1 fruit fly cellular context compared by ENCODE assay signal in genomic region chrX:8900094-8900493, dm6.
A peak's percentile ranks its signal among the peaks of the same experiment; 100 is the strongest.
TF ChIP-seq lines count a peak whose summit lies in the region.

Gene Uros1 (minus strand): TSS chrX:8900264.

TF ChIP-seq in whole organism, embryonic, 481 proteins besides CTCF, POLR2A, EP300 and RAD21 (continued from another document):
- TF ChIP-seq CG12769 (tag; optimal IDR thresholded peaks at IDR 0.05; lab: Kevin White, UChicago), result no peak
- no peak for TF ChIP-seq CG12071 (GFP tag; optimal IDR thresholded peaks at IDR 0.05; lab: Kevin White, UChicago)
- TF ChIP-seq CG32772 (GFP tag; IDR thresholded peaks at IDR 0.05; lab: Robert Waterston, UW), result peak; percentile 63; the same call in 1 of the 2 replicates
- no peak for TF ChIP-seq CG7987 (GFP tag; optimal IDR thresholded peaks at IDR 0.05; lab: Kevin White, UChicago)
- TF ChIP-seq Mad (GFP tag; optimal IDR thresholded peaks at IDR 0.05; lab: Kevin White, UChicago), result peak; percentile 21
- peak; percentile 53; the same call in 1 of the 3 replicates for TF ChIP-seq CG11695 (GFP tag; IDR thresholded peaks at IDR 0.05; lab: Robert Waterston, UW)
- TF ChIP-seq jigr1 (GFP tag; IDR thresholded peaks at IDR 0.05; lab: Robert Waterston, UW), result no peak
- TF ChIP-seq tio (GFP tag; optimal IDR thresholded peaks at IDR 0.05; lab: Kevin White, UChicago), result no peak
- no peak for TF ChIP-seq btn (GFP tag; optimal IDR thresholded peaks at IDR 0.05; lab: Kevin White, UChicago)
- TF ChIP-seq CG6654 (GFP tag; optimal IDR thresholded peaks at IDR 0.05; lab: Kevin White, UChicago), result no peak
- peak; percentile 1 for TF ChIP-seq Meics (GFP tag; optimal IDR thresholded peaks at IDR 0.05; lab: Kevin White, UChicago)
- peak; percentile 8 for TF ChIP-seq Max (GFP tag; optimal IDR thresholded peaks at IDR 0.05; lab: Kevin White, UChicago)
- TF ChIP-seq schlank (tag; optimal IDR thresholded peaks at IDR 0.05; lab: Kevin White, UChicago), result no peak
- no peak for TF ChIP-seq crol (GFP tag; IDR thresholded peaks at IDR 0.05; lab: Robert Waterston, UW)
- TF ChIP-seq org-1 (GFP tag; optimal IDR thresholded peaks at IDR 0.05; lab: Kevin White, UChicago), result no peak
- no peak for TF ChIP-seq Oaz (GFP tag; IDR thresholded peaks at IDR 0.05; lab: Robert Waterston, UW)
- 0 out of 3 replicates have a peak, but pooled peaks have one; percentile 26 for TF ChIP-seq CG11456 (GFP tag; IDR thresholded peaks at IDR 0.05; lab: Robert Waterston, UW)
- no peak for TF ChIP-seq sc (optimal IDR thresholded peaks at IDR 0.05; lab: Kevin White, UChicago)
- no peak for TF ChIP-seq sc (GFP tag; optimal IDR thresholded peaks at IDR 0.05; lab: Kevin White, UChicago)
- no peak for TF ChIP-seq CG13624 (GFP tag; optimal IDR thresholded peaks at IDR 0.05; lab: Kevin White, UChicago)
- no peak for TF ChIP-seq gce (GFP tag; IDR thresholded peaks at IDR 0.05; lab: Robert Waterston, UW)
- TF ChIP-seq Chrac-16 (GFP tag; optimal IDR thresholded peaks at IDR 0.05; lab: Kevin White, UChicago), result no peak
- no peak for TF ChIP-seq gsb (GFP tag; IDR thresholded peaks at IDR 0.05; lab: Robert Waterston, UW)
- no peak for TF ChIP-seq pho (GFP tag; optimal IDR thresholded peaks at IDR 0.05; lab: Kevin White, UChicago)
- TF ChIP-seq jing (GFP tag; optimal IDR thresholded peaks at IDR 0.05; lab: Kevin White, UChicago), result no peak
- TF ChIP-seq sob (GFP tag; IDR thresholded peaks at IDR 0.05; lab: Robert Waterston, UW), result peak; percentile 47
- no peak for TF ChIP-seq Hey (tag; optimal IDR thresholded peaks at IDR 0.05; lab: Kevin White, UChicago)
- TF ChIP-seq Adf1 (GFP tag; IDR thresholded peaks at IDR 0.05; lab: Robert Waterston, UW), result no peak
- peak; percentile 6 for TF ChIP-seq Elba2 (GFP tag; optimal IDR thresholded peaks at IDR 0.05; lab: Kevin White, UChicago)
- TF ChIP-seq ash1 (GFP tag; optimal IDR thresholded peaks at IDR 0.05; lab: Kevin White, UChicago), result no peak
- TF ChIP-seq CG1602 (GFP tag; optimal IDR thresholded peaks at IDR 0.05; lab: Kevin White, UChicago), result no peak
- TF ChIP-seq CG9215 (GFP tag; IDR thresholded peaks at IDR 0.05; lab: Robert Waterston, UW), result no peak
- TF ChIP-seq psq (GFP tag; optimal IDR thresholded peaks at IDR 0.05; lab: Kevin White, UChicago), result no peak
- no peak for TF ChIP-seq CG4730 (GFP tag; IDR thresholded peaks at IDR 0.05; lab: Robert Waterston, UW)
- peak; percentile 56 for TF ChIP-seq CG1832 (GFP tag; optimal IDR thresholded peaks at IDR 0.05; lab: Kevin White, UChicago)
- TF ChIP-seq bbx (GFP tag; IDR thresholded peaks at IDR 0.05; lab: Robert Waterston, UW; ENCODE audit: partially characterized antibody), result no peak
- TF ChIP-seq dpn (GFP tag; optimal IDR thresholded peaks at IDR 0.05; lab: Kevin White, UChicago), result peak in 1 of 2 experiments; percentile 18
- TF ChIP-seq CG31224 (GFP tag; IDR thresholded peaks at IDR 0.05; lab: Robert Waterston, UW), result no peak
- no peak for TF ChIP-seq rib (GFP tag; IDR thresholded peaks at IDR 0.05; lab: Robert Waterston, UW)
- peak; percentile 20 for TF ChIP-seq lbe (GFP tag; optimal IDR thresholded peaks at IDR 0.05; lab: Kevin White, UChicago)
- TF ChIP-seq CG32532 (GFP tag; IDR thresholded peaks at IDR 0.05; lab: Robert Waterston, UW), result peak; percentile 46; the same call in 1 of the 2 replicates
- no peak for TF ChIP-seq Hr78 (GFP tag; optimal IDR thresholded peaks at IDR 0.05; lab: Kevin White, UChicago)
- TF ChIP-seq CG7839 (tag; optimal IDR thresholded peaks at IDR 0.05; lab: Kevin White, UChicago), result no peak
- TF ChIP-seq CG6254 (GFP tag; optimal IDR thresholded peaks at IDR 0.05; lab: Kevin White, UChicago), result no peak
- TF ChIP-seq gcm2 (GFP tag; optimal IDR thresholded peaks at IDR 0.05; lab: Kevin White, UChicago), result no peak
- peak; percentile 26 for TF ChIP-seq grau (tag; optimal IDR thresholded peaks at IDR 0.05; lab: Kevin White, UChicago)
- TF ChIP-seq CG14710 (tag; optimal IDR thresholded peaks at IDR 0.05; lab: Kevin White, UChicago), result peak; percentile 55
- no peak for TF ChIP-seq CG4820 (GFP tag; optimal IDR thresholded peaks at IDR 0.05; lab: Kevin White, UChicago)
- TF ChIP-seq CG18011 (GFP tag; optimal IDR thresholded peaks at IDR 0.05; lab: Kevin White, UChicago), result no peak
- no peak for TF ChIP-seq tx (GFP tag; optimal IDR thresholded peaks at IDR 0.05; lab: Kevin White, UChicago)
- peak; percentile 12; the same call in 1 of the 2 replicates for TF ChIP-seq sisA (GFP tag; IDR thresholded peaks at IDR 0.05; lab: Robert Waterston, UW)
- no peak for TF ChIP-seq Taf1 (GFP tag; IDR thresholded peaks at IDR 0.05; lab: Robert Waterston, UW)
- TF ChIP-seq Hmx (GFP tag; optimal IDR thresholded peaks at IDR 0.05; lab: Kevin White, UChicago), result no peak
- no peak for TF ChIP-seq ro (GFP tag; IDR thresholded peaks at IDR 0.05; lab: Robert Waterston, UW)
- TF ChIP-seq CG12219 (GFP tag; optimal IDR thresholded peaks at IDR 0.05; lab: Kevin White, UChicago), result no peak
- no peak for TF ChIP-seq CG4707 (GFP tag; optimal IDR thresholded peaks at IDR 0.05; lab: Kevin White, UChicago)
- no peak for TF ChIP-seq dmrt99B (tag; optimal IDR thresholded peaks at IDR 0.05; lab: Kevin White, UChicago)
- TF ChIP-seq CG6683 (GFP tag; optimal IDR thresholded peaks at IDR 0.05; lab: Kevin White, UChicago), result no peak
- TF ChIP-seq hb (GFP tag; IDR thresholded peaks at IDR 0.05; lab: Robert Waterston, UW; ENCODE audit: partially characterized antibody), result no peak
- TF ChIP-seq CG11398 (GFP tag; optimal IDR thresholded peaks at IDR 0.05; lab: Kevin White, UChicago), result no peak
- TF ChIP-seq ttk (GFP tag; IDR thresholded peaks at IDR 0.05; lab: Robert Waterston, UW), result no peak
- no peak for TF ChIP-seq CG1647 (GFP tag; optimal IDR thresholded peaks at IDR 0.05; lab: Kevin White, UChicago)
- no peak for TF ChIP-seq slp2 (GFP tag; optimal IDR thresholded peaks at IDR 0.05; lab: Kevin White, UChicago)
- TF ChIP-seq Lim3 (GFP tag; IDR thresholded peaks at IDR 0.05; lab: Robert Waterston, UW), result no peak
- peak; percentile 13 for TF ChIP-seq CG12155 (GFP tag; optimal IDR thresholded peaks at IDR 0.05; lab: Kevin White, UChicago)
- no peak for TF ChIP-seq pb (GFP tag; optimal IDR thresholded peaks at IDR 0.05; lab: Kevin White, UChicago)
- TF ChIP-seq Camta (GFP tag; optimal IDR thresholded peaks at IDR 0.05; lab: Kevin White, UChicago), result no peak
- no peak for TF ChIP-seq sr (GFP tag; IDR thresholded peaks at IDR 0.05; lab: Robert Waterston, UW)
- TF ChIP-seq CG6813 (GFP tag; optimal IDR thresholded peaks at IDR 0.05; lab: Kevin White, UChicago), result no peak
- TF ChIP-seq cad (GFP tag; optimal IDR thresholded peaks at IDR 0.05; lab: Kevin White, UChicago), result no peak
- no peak for TF ChIP-seq Atf-2 (GFP tag; optimal IDR thresholded peaks at IDR 0.05; lab: Kevin White, UChicago)
- TF ChIP-seq CG12659 (GFP tag; optimal IDR thresholded peaks at IDR 0.05; lab: Kevin White, UChicago), result peak; percentile 42
- TF ChIP-seq az2 (GFP tag; optimal IDR thresholded peaks at IDR 0.05; lab: Kevin White, UChicago), result peak; percentile 6
- TF ChIP-seq hth (optimal IDR thresholded peaks at IDR 0.05; lab: Kevin White, UChicago), result no peak
- no peak for TF ChIP-seq CG10431 (GFP tag; optimal IDR thresholded peaks at IDR 0.05; lab: Kevin White, UChicago)
- TF ChIP-seq usp (GFP tag; optimal IDR thresholded peaks at IDR 0.05; lab: Kevin White, UChicago), result no peak
- no peak for TF ChIP-seq CG33557 (GFP tag; optimal IDR thresholded peaks at IDR 0.05; lab: Kevin White, UChicago)
- peak; percentile 16 for TF ChIP-seq CG15269 (tag; optimal IDR thresholded peaks at IDR 0.05; lab: Kevin White, UChicago)
- peak; percentile 12 for TF ChIP-seq nerfin-1 (tag; optimal IDR thresholded peaks at IDR 0.05; lab: Kevin White, UChicago)
- no peak for TF ChIP-seq CG1024 (GFP tag; IDR thresholded peaks at IDR 0.05; lab: Robert Waterston, UW)
- no peak for TF ChIP-seq zf30C (GFP tag; optimal IDR thresholded peaks at IDR 0.05; lab: Kevin White, UChicago)
- peak; percentile 5 for TF ChIP-seq Nf-YC (tag; optimal IDR thresholded peaks at IDR 0.05; lab: Kevin White, UChicago)
- TF ChIP-seq CG14014 (GFP tag; IDR thresholded peaks at IDR 0.05; lab: Robert Waterston, UW), result peak; percentile 55; the same call in 1 of the 2 replicates
- TF ChIP-seq Dref (GFP tag; IDR thresholded peaks at IDR 0.05; lab: Robert Waterston, UW), result peak; percentile 38; the same call in 1 of the 2 replicates
- no peak for TF ChIP-seq CG10462 (GFP tag; optimal IDR thresholded peaks at IDR 0.05; lab: Kevin White, UChicago)
- no peak for TF ChIP-seq D (optimal IDR thresholded peaks at IDR 0.05; lab: Kevin White, UChicago)
- no peak for TF ChIP-seq D (GFP tag; optimal IDR thresholded peaks at IDR 0.05; lab: Kevin White, UChicago)
- no peak for TF ChIP-seq CG8765 (GFP tag; IDR thresholded peaks at IDR 0.05; lab: Robert Waterston, UW)
- no peak for TF ChIP-seq oc (tag; optimal IDR thresholded peaks at IDR 0.05; lab: Kevin White, UChicago)
- no peak for TF ChIP-seq CG14860 (GFP tag; IDR thresholded peaks at IDR 0.05; lab: Robert Waterston, UW; ENCODE audit: partially characterized antibody)
- no peak for TF ChIP-seq CG17612 (GFP tag; IDR thresholded peaks at IDR 0.05; lab: Robert Waterston, UW)
- TF ChIP-seq Pdp1 (GFP tag; optimal IDR thresholded peaks at IDR 0.05; lab: Kevin White, UChicago), result no peak
- TF ChIP-seq tup (GFP tag; optimal IDR thresholded peaks at IDR 0.05; lab: Kevin White, UChicago), result no peak
- TF ChIP-seq CG17802 (tag; optimal IDR thresholded peaks at IDR 0.05; lab: Kevin White, UChicago), result no peak
- TF ChIP-seq pros (GFP tag; optimal IDR thresholded peaks at IDR 0.05; lab: Kevin White, UChicago), result no peak
- no peak for TF ChIP-seq odd (GFP tag; optimal IDR thresholded peaks at IDR 0.05; lab: Kevin White, UChicago)
- no peak for TF ChIP-seq her (GFP tag; optimal IDR thresholded peaks at IDR 0.05; lab: Kevin White, UChicago)
- peak; percentile 46; the same call in 1 of the 4 replicates for TF ChIP-seq Gug (GFP tag; IDR thresholded peaks at IDR 0.05; lab: Robert Waterston, UW)
- TF ChIP-seq CG15479 (GFP tag; optimal IDR thresholded peaks at IDR 0.05; lab: Kevin White, UChicago), result no peak
- no peak for TF ChIP-seq CG6854 (GFP tag; optimal IDR thresholded peaks at IDR 0.05; lab: Kevin White, UChicago)
- TF ChIP-seq CkIIα-i1 (GFP tag; IDR thresholded peaks at IDR 0.05; lab: Robert Waterston, UW), result no peak
- TF ChIP-seq ci (GFP tag; IDR thresholded peaks at IDR 0.05; lab: Robert Waterston, UW), result peak; percentile 62; the same call in 1 of the 3 replicates
- no peak for TF ChIP-seq chif (GFP tag; optimal IDR thresholded peaks at IDR 0.05; lab: Kevin White, UChicago)
- TF ChIP-seq CG2875 (GFP tag; optimal IDR thresholded peaks at IDR 0.05; lab: Kevin White, UChicago), result no peak
- TF ChIP-seq trem (tag; optimal IDR thresholded peaks at IDR 0.05; lab: Kevin White, UChicago), result peak; percentile 49
- TF ChIP-seq CG7963 (GFP tag; IDR thresholded peaks at IDR 0.05; lab: Robert Waterston, UW; ENCODE audit: partially characterized antibody), result no peak
- TF ChIP-seq cato (GFP tag; optimal IDR thresholded peaks at IDR 0.05; lab: Kevin White, UChicago; ENCODE audit: borderline replicate concordance), result no peak
- no peak for TF ChIP-seq CG5245 (GFP tag; optimal IDR thresholded peaks at IDR 0.05; lab: Kevin White, UChicago)
- TF ChIP-seq CG3163 (GFP tag; optimal IDR thresholded peaks at IDR 0.05; lab: Kevin White, UChicago), result no peak
- TF ChIP-seq CG11247 (GFP tag; IDR thresholded peaks at IDR 0.05; lab: Robert Waterston, UW), result no peak
- TF ChIP-seq slou (GFP tag; optimal IDR thresholded peaks at IDR 0.05; lab: Kevin White, UChicago), result no peak
- TF ChIP-seq CG31365 (tag; optimal IDR thresholded peaks at IDR 0.05; lab: Kevin White, UChicago), result no peak
- TF ChIP-seq ATbp (GFP tag; optimal IDR thresholded peaks at IDR 0.05; lab: Kevin White, UChicago), result no peak
- TF ChIP-seq kay (GFP tag; optimal IDR thresholded peaks at IDR 0.05; lab: Kevin White, UChicago), result no peak
- no peak for TF ChIP-seq cwo (GFP tag; optimal IDR thresholded peaks at IDR 0.05; lab: Kevin White, UChicago)
- TF ChIP-seq CG6765 (GFP tag; optimal IDR thresholded peaks at IDR 0.05; lab: Kevin White, UChicago), result no peak
- no peak for TF ChIP-seq gfzf (GFP tag; optimal IDR thresholded peaks at IDR 0.05; lab: Kevin White, UChicago)
- TF ChIP-seq CG2678 (tag; optimal IDR thresholded peaks at IDR 0.05; lab: Kevin White, UChicago), result peak; percentile 25
- no peak for TF ChIP-seq CG4617 (GFP tag; optimal IDR thresholded peaks at IDR 0.05; lab: Kevin White, UChicago; ENCODE audit: borderline replicate concordance)
- TF ChIP-seq p53 (GFP tag; optimal IDR thresholded peaks at IDR 0.05; lab: Kevin White, UChicago), result no peak
- no peak for TF ChIP-seq Lhr (GFP tag; optimal IDR thresholded peaks at IDR 0.05; lab: Kevin White, UChicago)
- no peak for TF ChIP-seq zen (tag; optimal IDR thresholded peaks at IDR 0.05; lab: Kevin White, UChicago)
- peak; percentile 11 for TF ChIP-seq scrt (GFP tag; optimal IDR thresholded peaks at IDR 0.05; lab: Kevin White, UChicago)
- TF ChIP-seq CG7271 (tag; optimal IDR thresholded peaks at IDR 0.05; lab: Kevin White, UChicago), result no peak
- TF ChIP-seq CG30431 (GFP tag; optimal IDR thresholded peaks at IDR 0.05; lab: Kevin White, UChicago), result no peak
- peak; percentile 38; the same call in 1 of the 2 replicates for TF ChIP-seq chm (GFP tag; IDR thresholded peaks at IDR 0.05; lab: Robert Waterston, UW)
- TF ChIP-seq CG2116 (GFP tag; optimal IDR thresholded peaks at IDR 0.05; lab: Kevin White, UChicago), result no peak
- TF ChIP-seq gt (GFP tag; IDR thresholded peaks at IDR 0.05; lab: Robert Waterston, UW), result no peak
- no peak for TF ChIP-seq CG31388 (GFP tag; optimal IDR thresholded peaks at IDR 0.05; lab: Kevin White, UChicago)
- no peak for TF ChIP-seq bigmax (GFP tag; optimal IDR thresholded peaks at IDR 0.05; lab: Kevin White, UChicago)
- no peak for TF ChIP-seq Six4 (GFP tag; optimal IDR thresholded peaks at IDR 0.05; lab: Kevin White, UChicago)
- no peak for TF ChIP-seq Dek (tag; optimal IDR thresholded peaks at IDR 0.05; lab: Kevin White, UChicago)
- TF ChIP-seq CG17829 (tag; optimal IDR thresholded peaks at IDR 0.05; lab: Kevin White, UChicago), result peak; percentile 38
- no peak for TF ChIP-seq CG10979 (tag; optimal IDR thresholded peaks at IDR 0.05; lab: Kevin White, UChicago)
- TF ChIP-seq CG34422 (GFP tag; IDR thresholded peaks at IDR 0.05; lab: Robert Waterston, UW), result peak; percentile 66; the same call in 1 of the 3 replicates
- no peak for TF ChIP-seq onecut (GFP tag; IDR thresholded peaks at IDR 0.05; lab: Robert Waterston, UW)
